Worm (Caenorhabditis elegans) whole organism, young adult: ENCODE results near the gene F36H5.8.

Experiments
- B0261.1 ChIP-seq: sonication (generic microtip); optimal IDR thresholded peaks from 2 replicates; lab custom pipeline; 2016; ENCODE audit warnings: mild to moderate bottlenecking, missing genetic modification characterization, moderate library complexity, missing compliant biosample characterization
- C17E4.6 ChIP-seq: fragments of 200-800 bp; sonication (Bioruptor generic); IDR thresholded peaks from 2 replicates; pipeline ENCODE4 v1.3.6; 2022; ENCODE audit warnings: missing genetic modification reagents, missing genetic modification characterization, missing compliant biosample characterization
- F39B2.1 ChIP-seq: fragments of 200-800 bp; sonication (Bioruptor generic); IDR thresholded peaks from 2 replicates; pipeline ENCODE4 v1.3.6; 2022; ENCODE audit warnings: missing genetic modification reagents, missing genetic modification characterization, missing compliant biosample characterization
- F49E8.2 ChIP-seq: sonication (generic microtip); optimal IDR thresholded peaks from 3 replicates; lab custom pipeline; 2017; ENCODE audit warnings: missing genetic modification characterization, mild to moderate bottlenecking, missing compliant biosample characterization, antibody characterized with exemption, moderate library complexity; ENCODE audit not compliant: insufficient read depth
- F52B5.7 ChIP-seq: sonication (generic microtip); optimal IDR thresholded peaks from 2 replicates; lab custom pipeline; 2016; ENCODE audit warnings: mild to moderate bottlenecking, missing genetic modification characterization, missing compliant biosample characterization
- F57C9.4 ChIP-seq: sonication (generic microtip); optimal IDR thresholded peaks from 2 replicates; lab custom pipeline; 2017; ENCODE audit warnings: mild to moderate bottlenecking, missing genetic modification characterization, missing compliant biosample characterization
- K11D2.4 ChIP-seq: fragments of 200-800 bp; sonication (Bioruptor generic); IDR thresholded peaks from 2 replicates; pipeline ENCODE4 v1.3.6; 2022; ENCODE audit warnings: missing genetic modification reagents, missing genetic modification characterization, missing compliant biosample characterization
- K12H6.12 ChIP-seq: fragments of 200-800 bp; sonication (Bioruptor generic); optimal IDR thresholded peaks from 2 replicates; lab custom pipeline; 2018; ENCODE audit warnings: mild to moderate bottlenecking, missing genetic modification characterization, missing compliant biosample characterization
- Y53G8AR.9 ChIP-seq: fragments of 200-800 bp; sonication (Bioruptor generic); conservative IDR thresholded peaks from 2 replicates; pipeline ENCODE4 v1.3.6; 2022; ENCODE audit warnings: missing genetic modification reagents, missing genetic modification characterization, missing compliant biosample characterization
- Y56A3A.18 ChIP-seq: fragments of 200-800 bp; sonication (Bioruptor generic); IDR thresholded peaks from 2 replicates; pipeline ENCODE4 v1.3.6; 2022; ENCODE audit warnings: missing genetic modification reagents, missing genetic modification characterization, missing compliant biosample characterization
- akir-1 ChIP-seq: fragments of 200-800 bp; sonication (Bioruptor generic); optimal IDR thresholded peaks from 2 replicates; lab custom pipeline; 2018; ENCODE audit warnings: mild to moderate bottlenecking, missing genetic modification characterization, moderate library complexity, missing compliant biosample characterization
- ama-1 ChIP-seq, 3 experiments: fragments of 150-350 bp in 1 of 3; sonication (generic microtip) in 2 of 3; optimal IDR thresholded peaks; 2 replicates each; lab custom pipeline; 2014 to 2018; ENCODE audit warnings: missing biosample characterization in 2 of 3, missing genetic modification characterization in 2 of 3, missing genetic modification reagents in 2 of 3
- attf-3 ChIP-seq: fragments of 200-800 bp; sonication (Bioruptor generic); conservative IDR thresholded peaks from 2 replicates; pipeline ENCODE4 v1.3.6; 2022; ENCODE audit warnings: missing genetic modification reagents, missing genetic modification characterization, missing compliant biosample characterization
- ccch-3 ChIP-seq: fragments of 200-800 bp; sonication (Bioruptor generic); optimal IDR thresholded peaks from 2 replicates; lab custom pipeline; 2018; ENCODE audit warnings: mild to moderate bottlenecking, missing genetic modification characterization, missing compliant biosample characterization
- cebp-2 ChIP-seq: fragments of 200-800 bp; sonication (Bioruptor generic); IDR thresholded peaks from 2 replicates; pipeline ENCODE4 v1.3.6; 2022; ENCODE audit warnings: missing genetic modification characterization, missing compliant biosample characterization
- ceh-79 ChIP-seq: sonication (generic microtip); optimal IDR thresholded peaks from 2 replicates; lab custom pipeline; 2017; ENCODE audit warnings: mild to moderate bottlenecking, missing genetic modification characterization, missing compliant biosample characterization
- dpl-1 ChIP-seq: fragments of 150-350 bp; optimal IDR thresholded peaks from 2 replicates; lab custom pipeline; 2014; ENCODE audit warnings: missing biosample characterization, missing genetic modification reagents, missing genetic modification characterization
- efl-1 ChIP-seq: fragments of 150-350 bp; optimal IDR thresholded peaks from 2 replicates; lab custom pipeline; 2014; ENCODE audit warnings: missing biosample characterization, missing genetic modification reagents, missing genetic modification characterization
- fkh-3 ChIP-seq: sonication (generic microtip); optimal IDR thresholded peaks from 2 replicates; lab custom pipeline; 2016; ENCODE audit warnings: mild to moderate bottlenecking, missing genetic modification characterization, missing compliant biosample characterization
- gei-17 ChIP-seq: fragments of 200-800 bp; sonication (Bioruptor generic); optimal IDR thresholded peaks from 2 replicates; lab custom pipeline; 2018; ENCODE audit warnings: mild to moderate bottlenecking, missing genetic modification characterization, missing compliant biosample characterization
- him-1 ChIP-seq: sonication (generic microtip); optimal IDR thresholded peaks from 2 replicates; lab custom pipeline; 2016; ENCODE audit warnings: missing genotype, missing genetic modification reagents, missing genetic modification characterization, missing compliant biosample characterization
- hlh-12 ChIP-seq: sonication (generic microtip); optimal IDR thresholded peaks from 2 replicates; lab custom pipeline; 2016; ENCODE audit warnings: missing genetic modification characterization, missing compliant biosample characterization
- hmg-1.2 ChIP-seq: fragments of 200-800 bp; sonication (Bioruptor generic); IDR thresholded peaks from 2 replicates; pipeline ENCODE4 v1.3.6; 2022; ENCODE audit warnings: missing genetic modification reagents, missing genetic modification characterization, missing compliant biosample characterization
- hrde-1 ChIP-seq: sonication (generic microtip); optimal IDR thresholded peaks from 2 replicates; lab custom pipeline; 2016; ENCODE audit warnings: missing genetic modification characterization, mild to moderate bottlenecking, missing compliant biosample characterization, moderate library complexity, missing genotype, missing genetic modification reagents, borderline replicate concordance
- lsy-27 ChIP-seq: sonication (generic microtip); optimal IDR thresholded peaks from 2 replicates; lab custom pipeline; 2017; ENCODE audit warnings: missing genetic modification characterization, mild to moderate bottlenecking, missing compliant biosample characterization, antibody characterized with exemption, missing genotype, borderline replicate concordance; ENCODE audit not compliant: insufficient read depth
- madf-10 ChIP-seq: sonication (generic microtip); optimal IDR thresholded peaks from 2 replicates; lab custom pipeline; 2016; ENCODE audit warnings: mild to moderate bottlenecking, missing genetic modification characterization, missing compliant biosample characterization
- madf-3 ChIP-seq: fragments of 200-800 bp; sonication (Bioruptor generic); IDR thresholded peaks from 2 replicates; pipeline ENCODE4 v1.3.6; 2022; ENCODE audit warnings: missing genetic modification reagents, missing genetic modification characterization, missing compliant biosample characterization
- mcd-1 ChIP-seq: fragments of 200-800 bp; sonication (Bioruptor generic); IDR thresholded peaks from 2 replicates; pipeline ENCODE4 v1.3.6; 2022; ENCODE audit warnings: missing genetic modification reagents, missing genetic modification characterization, missing compliant biosample characterization
- mel-28 ChIP-seq: sonication (generic microtip); optimal IDR thresholded peaks from 2 replicates; lab custom pipeline; 2016; ENCODE audit warnings: borderline replicate concordance, mild to moderate bottlenecking, missing genetic modification characterization, missing compliant biosample characterization
- mxl-1 ChIP-seq: sonication (generic microtip); optimal IDR thresholded peaks from 2 replicates; lab custom pipeline; 2016; ENCODE audit warnings: missing genetic modification characterization, missing compliant biosample characterization
- nfya-1 ChIP-seq: sonication (generic microtip); optimal IDR thresholded peaks from 2 replicates; lab custom pipeline; 2017; ENCODE audit warnings: antibody characterized with exemption, missing compliant biosample characterization, missing genetic modification characterization, borderline replicate concordance; ENCODE audit not compliant: insufficient read depth
- nhr-80 ChIP-seq: sonication (generic microtip); optimal IDR thresholded peaks from 2 replicates; lab custom pipeline; 2016; ENCODE audit warnings: missing genetic modification characterization, missing compliant biosample characterization
- nhr-90 ChIP-seq: sonication (generic microtip); optimal IDR thresholded peaks from 2 replicates; lab custom pipeline; 2016; ENCODE audit warnings: missing genotype, mild to moderate bottlenecking, missing genetic modification characterization, missing compliant biosample characterization
- pha-4 ChIP-seq: fragments of 150-350 bp; sonication (generic microtip); optimal IDR thresholded peaks from 2 replicates; lab custom pipeline; 2014; ENCODE audit warnings: missing biosample characterization, missing genetic modification reagents, missing genetic modification characterization
- repo-1 ChIP-seq: sonication (generic microtip); optimal IDR thresholded peaks from 2 replicates; lab custom pipeline; 2017; ENCODE audit warnings: mild to moderate bottlenecking, missing genetic modification characterization, missing compliant biosample characterization
- snpc-3.4 ChIP-seq: sonication (generic microtip); optimal IDR thresholded peaks from 2 replicates; lab custom pipeline; 2017; ENCODE audit warnings: missing genetic modification characterization, mild to moderate bottlenecking, missing compliant biosample characterization, antibody characterized with exemption, moderate library complexity, missing genotype, missing genetic modification reagents
- snpc-4 ChIP-seq, 5 experiments: fragments of 150-350 bp in 1 of 5; sonication (generic microtip) in 4 of 5; optimal IDR thresholded peaks; 2 replicates each; lab custom pipeline; 2014 to 2018; ENCODE audit warnings: missing genetic modification characterization in 5 of 5, missing biosample characterization in 3 of 5, antibody characterized with exemption in 2 of 5, mild to moderate bottlenecking in 2 of 5, missing compliant biosample characterization in 2 of 5, missing genotype in 2 of 5, moderate library complexity in 2 of 5, missing genetic modification reagents in 1 of 5
- ztf-3 ChIP-seq: fragments of 200-800 bp; sonication (Bioruptor generic); optimal IDR thresholded peaks from 2 replicates; lab custom pipeline; 2018; ENCODE audit warnings: mild to moderate bottlenecking, missing genetic modification characterization, missing compliant biosample characterization

The F36H5.8 gene

DNA sequence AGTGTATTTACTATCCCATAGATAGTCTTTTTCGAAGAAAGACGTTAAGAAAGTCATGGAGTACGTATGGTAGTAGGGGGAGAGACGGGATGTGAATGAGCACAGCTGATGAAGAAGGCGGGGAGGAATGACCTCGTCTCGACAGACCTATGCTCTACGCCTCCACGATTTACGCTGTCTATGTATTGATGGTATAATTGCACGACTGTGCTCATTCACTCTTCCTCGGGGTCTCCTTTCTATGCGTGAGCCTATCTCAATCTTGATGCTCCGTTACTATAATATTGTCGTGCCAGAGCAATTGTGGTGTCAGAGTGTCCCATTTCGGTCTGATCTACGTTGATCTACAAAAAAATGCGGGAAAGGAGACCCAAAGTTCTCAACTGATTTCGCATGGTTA lies 35.7 kb upstream of the F36H5.8 start, which contains the start of gene C08F1.10:
C08F1.10 (minus strand) TSS at position 101 of the 400 bp plus-strand sequence.
- TF ChIP-seq mcd-1 (GFP tag; lab: Robert Waterston, UW), result no peak
- no peak for TF ChIP-seq K11D2.4
- no peak for TF ChIP-seq gei-17 (GFP tag; lab: Kevin White, UChicago)
- TF ChIP-seq hlh-12 (tag; lab: Kevin White, UChicago), result no peak
- TF ChIP-seq madf-3 (GFP tag; lab: Robert Waterston, UW), result no peak
- no peak for TF ChIP-seq hrde-1 (tag; lab: Kevin White, UChicago)
- TF ChIP-seq madf-10 (tag; lab: Kevin White, UChicago), result no peak
- TF ChIP-seq ccch-3 (GFP tag; lab: Kevin White, UChicago), result no peak
- no peak for TF ChIP-seq efl-1 (GFP tag; lab: Kevin White, UChicago)
- TF ChIP-seq nhr-90 (tag; lab: Kevin White, UChicago), result no peak

DNA sequence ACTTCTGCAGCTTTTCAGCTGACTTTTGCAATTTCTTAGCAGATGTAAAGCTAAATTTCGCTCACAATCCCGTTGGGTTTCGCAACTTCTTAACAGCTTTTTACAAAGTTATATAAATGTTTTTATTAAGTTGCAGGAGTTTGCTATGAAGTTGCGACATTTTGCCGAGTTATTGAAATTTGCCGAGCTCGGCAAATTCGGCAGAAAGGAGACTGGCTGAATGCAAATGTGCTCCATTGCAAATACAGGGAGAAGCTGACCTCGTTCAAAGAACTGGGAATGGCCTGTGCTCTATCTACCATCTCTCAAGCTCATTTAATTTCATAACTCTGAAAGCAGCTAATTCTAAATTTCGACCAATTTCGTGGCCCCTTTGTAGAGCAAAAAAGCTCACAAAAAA lies 34.3 kb upstream of the F36H5.8 start, which contains the start of gene C08F1.11:
C08F1.11 (minus strand) TSS at position 101 of the 400 bp plus-strand sequence.
- TF ChIP-seq B0261.1 (tag; lab: Kevin White, UChicago), result no peak
- TF ChIP-seq repo-1, result no peak
- TF ChIP-seq fkh-3 (tag; lab: Kevin White, UChicago), result no peak
- TF ChIP-seq ccch-3 (GFP tag; lab: Kevin White, UChicago), result no peak
- TF ChIP-seq nhr-80 (tag; lab: Kevin White, UChicago), result no peak
- no peak for TF ChIP-seq akir-1 (GFP tag; lab: Kevin White, UChicago)
- no peak for TF ChIP-seq nfya-1 (tag; lab: Kevin White, UChicago)
- no peak for TF ChIP-seq F57C9.4 (tag; lab: Kevin White, UChicago)
- TF ChIP-seq snpc-4 (GFP tag; optimal IDR thresholded peaks at IDR 0.05; lab: Kevin White, UChicago), result no peak
- no peak for TF ChIP-seq snpc-4 (tag; optimal IDR thresholded peaks at IDR 0.05; lab: Kevin White, UChicago)
- no peak for TF ChIP-seq C17E4.6 (GFP tag; lab: Robert Waterston, UW)
- no peak for TF ChIP-seq dpl-1
- TF ChIP-seq Y56A3A.18 (GFP tag; lab: Robert Waterston, UW), result no peak
- TF ChIP-seq mel-28 (tag; lab: Kevin White, UChicago), result no peak
- TF ChIP-seq ceh-79 (tag; lab: Kevin White, UChicago), result no peak
- TF ChIP-seq pha-4 (tag; lab: Kevin White, UChicago), result no peak

DNA sequence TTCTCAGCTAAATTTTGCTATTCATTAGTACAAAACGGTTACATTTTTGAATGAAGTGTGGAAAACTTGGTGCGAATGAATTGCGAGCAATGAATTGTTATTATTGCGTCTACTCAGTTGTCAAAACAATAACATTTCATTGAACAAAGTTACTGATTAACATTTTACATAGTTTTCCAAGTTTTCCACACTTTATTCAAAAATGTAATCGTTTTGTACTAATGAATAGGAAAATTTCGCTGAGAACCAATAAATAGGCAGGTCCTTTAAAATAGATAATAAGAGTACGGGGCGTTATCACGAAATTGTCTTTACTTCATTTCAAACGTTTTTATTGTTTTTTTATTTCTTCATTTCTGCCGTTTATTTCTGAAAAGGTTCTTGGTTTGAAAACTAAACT lies 32.0 kb upstream of the F36H5.8 start, which contains the start of gene math-4:
math-4 (minus strand) TSS at position 101 of the 400 bp plus-strand sequence.
- TF ChIP-seq attf-3 (GFP tag; lab: Robert Waterston, UW) (no peak), ama-1 (optimal IDR thresholded peaks at IDR 0.05; lab: Kevin White, UChicago) (no peak), ama-1 (GFP tag; optimal IDR thresholded peaks at IDR 0.05; lab: Kevin White, UChicago) (no peak), lsy-27 (no peak), K12H6.12 (tag; lab: Kevin White, UChicago) (no peak), Y53G8AR.9 (GFP tag; lab: Robert Waterston, UW) (no peak), snpc-3.4 (tag; lab: Kevin White, UChicago) (no peak), F39B2.1 (GFP tag; lab: Robert Waterston, UW) (no peak), mxl-1 (tag; lab: Kevin White, UChicago) (no peak), cebp-2 (GFP tag; lab: Robert Waterston, UW) (no peak), him-1 (tag; lab: Kevin White, UChicago) (no peak), hlh-12 (tag; lab: Kevin White, UChicago) (no peak), F49E8.2 (tag; lab: Kevin White, UChicago) (no peak), ztf-3 (GFP tag; lab: Kevin White, UChicago) (no peak), F52B5.7 (tag; lab: Kevin White, UChicago) (no peak), hmg-1.2 (GFP tag; lab: Robert Waterston, UW) (no peak)
